Fruit fly (Drosophila melanogaster) whole organism: ENCODE results near the gene CG11726.

Source experiments
- Dll ChIP-seq: fragments of >200 bp; optimal IDR thresholded peaks from 2 replicates; lab custom pipeline; 2017
- EcR ChIP-seq, 2 experiments: fragments of >200 bp; optimal IDR thresholded peaks; 2 replicates each; lab custom pipeline; 2017; ENCODE audit warnings: missing biosample characterization in 2 of 2, missing genetic modification characterization in 2 of 2, missing genetic modification reagents in 2 of 2
- pan ChIP-seq: fragments of >200 bp; optimal IDR thresholded peaks from 2 replicates; lab custom pipeline; 2017
- usp ChIP-seq: fragments of >200 bp; optimal IDR thresholded peaks from 2 replicates; lab custom pipeline; 2017; ENCODE audit warnings: missing biosample characterization, missing genetic modification characterization, mixed read lengths

- no peak for TF ChIP-seq Dll
- TF ChIP-seq usp (GFP tag; lab: Kevin White, UChicago) = no peak
- TF ChIP-seq pan (lab: Kevin White, UChicago) = no peak
- TF ChIP-seq EcR (GFP tag; optimal IDR thresholded peaks at IDR 0.05; lab: Kevin White, UChicago) = no peak
Observed at dm6 chr3L:11397093-11397592, 2.7 kb downstream of the CG11726 start, which contains the start of gene CG44362.
